Worm (Caenorhabditis elegans) whole organism, L3 larva: ENCODE data around the gene C14C6.2.

Source experiments
- R02D3.7 ChIP-seq: fragments of 150-350 bp; optimal IDR thresholded peaks from 2 replicates; lab custom pipeline; 2014; ENCODE audit warnings: missing biosample characterization, missing genetic modification characterization
- ZK546.5 ChIP-seq: sonication (generic microtip); optimal IDR thresholded peaks from 2 replicates; lab custom pipeline; 2017; ENCODE audit warnings: missing biosample characterization, missing genetic modification characterization
- aly-2 ChIP-seq: fragments of 150-350 bp; optimal IDR thresholded peaks from 2 replicates; lab custom pipeline; 2014; ENCODE audit warnings: missing biosample characterization, missing genetic modification characterization
- ama-1 ChIP-seq: fragments of 150-350 bp; optimal IDR thresholded peaks from 2 replicates; lab custom pipeline; 2018
- ceh-16 ChIP-seq: sonication (generic microtip); optimal IDR thresholded peaks from 2 replicates; lab custom pipeline; 2017; ENCODE audit warnings: missing biosample characterization, missing genetic modification characterization
- daf-12 ChIP-seq: fragments of 150-350 bp; optimal IDR thresholded peaks from 2 replicates; lab custom pipeline; 2014; ENCODE audit warnings: missing biosample characterization, missing genetic modification reagents, missing genetic modification characterization
- egl-27 ChIP-seq: sonication (generic microtip); optimal IDR thresholded peaks from 4 replicates; lab custom pipeline; 2017; ENCODE audit warnings: missing biosample characterization, missing genetic modification reagents, missing genetic modification characterization
- egl-5 ChIP-seq: fragments of 150-350 bp; optimal IDR thresholded peaks from 2 replicates; lab custom pipeline; 2017; ENCODE audit warnings: missing biosample characterization, missing genetic modification reagents, missing genetic modification characterization, inconsistent platforms
- elt-1 ChIP-seq: fragments of 150-350 bp; optimal IDR thresholded peaks from 2 replicates; lab custom pipeline; 2014; ENCODE audit warnings: missing biosample characterization, missing genetic modification characterization
- elt-2 ChIP-seq: sonication (generic microtip); optimal IDR thresholded peaks from 2 replicates; lab custom pipeline; 2016; ENCODE audit warnings: missing genetic modification reagents, mild to moderate bottlenecking, missing genetic modification characterization, missing compliant biosample characterization
- elt-3 ChIP-seq, 3 experiments: fragments of 150-350 bp in 1 of 3; sonication (generic microtip) in 2 of 3; optimal IDR thresholded peaks; 2 replicates in 2 of 3; 4 replicates in 1 of 3; lab custom pipeline; 2014 to 2017; ENCODE audit warnings: missing biosample characterization in 3 of 3, missing genetic modification characterization in 3 of 3
- eor-1 ChIP-seq, 2 experiments: fragments of 150-350 bp; optimal IDR thresholded peaks; 2 replicates each; lab custom pipeline; 2014 to 2018; ENCODE audit warnings: missing biosample characterization in 2 of 2, missing genetic modification characterization in 2 of 2
- fkh-2 ChIP-seq: fragments of 150-350 bp; optimal IDR thresholded peaks from 2 replicates; lab custom pipeline; 2014; ENCODE audit warnings: missing biosample characterization, missing genetic modification reagents, missing genetic modification characterization
- fos-1 ChIP-seq: fragments of 150-350 bp; optimal IDR thresholded peaks from 2 replicates; lab custom pipeline; 2014; ENCODE audit warnings: missing biosample characterization, missing genetic modification characterization
- jun-1 ChIP-seq: fragments of 150-350 bp; optimal IDR thresholded peaks from 2 replicates; lab custom pipeline; 2014; ENCODE audit warnings: missing biosample characterization, missing genetic modification reagents, missing genetic modification characterization
- lin-15B ChIP-seq: fragments of 150-350 bp; optimal IDR thresholded peaks from 2 replicates; lab custom pipeline; 2014; ENCODE audit warnings: missing biosample characterization, missing genetic modification characterization
- lsy-12 ChIP-seq: sonication (generic microtip); optimal IDR thresholded peaks from 2 replicates; lab custom pipeline; 2016; ENCODE audit warnings: mild to moderate bottlenecking, missing genetic modification characterization, missing compliant biosample characterization
- mml-1 ChIP-seq: fragments of 150-350 bp; sonication (generic microtip); optimal IDR thresholded peaks from 3 replicates; lab custom pipeline; 2014; ENCODE audit warnings: missing biosample characterization, missing genetic modification characterization
- nfya-1 ChIP-seq: sonication (generic microtip); optimal IDR thresholded peaks from 2 replicates; lab custom pipeline; 2017; ENCODE audit warnings: missing genetic modification characterization, mild to moderate bottlenecking, missing compliant biosample characterization, antibody characterized with exemption, moderate library complexity; ENCODE audit not compliant: insufficient read depth
- nhr-11 ChIP-seq: fragments of 150-350 bp; optimal IDR thresholded peaks from 2 replicates; lab custom pipeline; 2014; ENCODE audit warnings: missing biosample characterization, missing genetic modification characterization
- nhr-12 ChIP-seq: fragments of 150-350 bp; optimal IDR thresholded peaks from 2 replicates; lab custom pipeline; 2014; ENCODE audit warnings: missing biosample characterization, missing genetic modification characterization
- nhr-23 ChIP-seq: fragments of 150-350 bp; optimal IDR thresholded peaks from 2 replicates; lab custom pipeline; 2014; ENCODE audit warnings: missing biosample characterization, missing genetic modification reagents, missing genetic modification characterization
- nhr-237 ChIP-seq: fragments of 150-350 bp; optimal IDR thresholded peaks from 2 replicates; lab custom pipeline; 2014; ENCODE audit warnings: missing biosample characterization, missing genetic modification characterization
- nhr-25 ChIP-seq: sonication (generic microtip); optimal IDR thresholded peaks from 2 replicates; lab custom pipeline; 2017; ENCODE audit warnings: missing biosample characterization, missing genetic modification characterization
- nhr-28 ChIP-seq: fragments of 150-350 bp; optimal IDR thresholded peaks from 2 replicates; lab custom pipeline; 2014; ENCODE audit warnings: missing biosample characterization, missing genetic modification characterization
- nhr-67 ChIP-seq: fragments of 150-350 bp; optimal IDR thresholded peaks from 2 replicates; lab custom pipeline; 2014; ENCODE audit warnings: missing biosample characterization, missing genetic modification characterization
- nhr-77 ChIP-seq: fragments of 150-350 bp; optimal IDR thresholded peaks from 2 replicates; lab custom pipeline; 2014; ENCODE audit warnings: missing biosample characterization, missing genetic modification characterization
- pha-4 ChIP-seq: fragments of 150-350 bp; optimal IDR thresholded peaks from 2 replicates; lab custom pipeline; 2014; ENCODE audit warnings: missing biosample characterization, missing genetic modification reagents, missing genetic modification characterization
- pqm-1 ChIP-seq: fragments of 150-350 bp; optimal IDR thresholded peaks from 2 replicates; lab custom pipeline; 2017; ENCODE audit warnings: missing biosample characterization, missing genetic modification characterization, inconsistent platforms
- sea-2 ChIP-seq: fragments of 150-350 bp; sonication (generic microtip); optimal IDR thresholded peaks from 4 replicates; lab custom pipeline; 2014; ENCODE audit warnings: missing biosample characterization, missing genetic modification reagents, missing genetic modification characterization
- skn-1 ChIP-seq: fragments of 150-350 bp; optimal IDR thresholded peaks from 2 replicates; lab custom pipeline; 2014; ENCODE audit warnings: missing biosample characterization, missing genetic modification characterization
- unc-39 ChIP-seq: sonication (generic microtip); optimal IDR thresholded peaks from 4 replicates; lab custom pipeline; 2017; ENCODE audit warnings: missing biosample characterization, missing genetic modification characterization
- ztf-11 ChIP-seq: fragments of 150-350 bp; optimal IDR thresholded peaks from 2 replicates; lab custom pipeline; 2014; ENCODE audit warnings: missing biosample characterization, missing genetic modification characterization
- ztf-4 ChIP-seq: fragments of 150-350 bp; optimal IDR thresholded peaks from 2 replicates; lab custom pipeline; 2014; ENCODE audit warnings: missing biosample characterization, missing genetic modification characterization

Gene C14C6.2

ce11 chrV:552406-552805 lies 10.5 kb upstream of the C14C6.2 start:
- TF ChIP-seq nhr-237 (tag; lab: Kevin White, UChicago) (no peak), nhr-25 (no peak), egl-5 (tag; lab: Kevin White, UChicago) (no peak), nfya-1 (tag; lab: Kevin White, UChicago) (no peak), ZK546.5 (tag; lab: Kevin White, UChicago) (no peak), pha-4 (no peak), lsy-12 (tag; lab: Kevin White, UChicago) (no peak), fos-1 (tag; lab: Kevin White, UChicago) (no peak), ztf-11 (tag; lab: Kevin White, UChicago) (no peak)

ce11 chrV:553067-553466 lies 9.9 kb upstream of the C14C6.2 start, which contains the start of gene C14C6.8:
Gene C14C6.8, minus strand, starts transcription at chrV:553167.
- TF ChIP-seq pha-4 (no peak), fkh-2 (tag; lab: Kevin White, UChicago) (no peak), elt-1 (tag; lab: Kevin White, UChicago) (no peak), elt-3 (tag; optimal IDR thresholded peaks at IDR 0.05; lab: Kevin White, UChicago) (no peak), jun-1 (tag; lab: Kevin White, UChicago) (no peak), sea-2 (GFP tag; lab: Kevin White, UChicago) (no peak), daf-12 (tag; lab: Kevin White, UChicago) (no peak), nhr-11 (no peak), ZK546.5 (tag; lab: Kevin White, UChicago) (no peak), nhr-23 (no peak), lin-15B (tag; lab: Kevin White, UChicago) (no peak), ama-1 (no peak), ceh-16 (no peak)

ce11 chrV:556055-556454 lies 6.9 kb upstream of the C14C6.2 start, which contains the start of gene srx-8:
Gene srx-8, minus strand, starts transcription at chrV:556155.
- no peak for TF ChIP-seq nhr-11
- TF ChIP-seq egl-27 (tag; lab: Kevin White, UChicago): no peak
- no peak for TF ChIP-seq nhr-12 (tag; lab: Kevin White, UChicago)
- TF ChIP-seq elt-2 (tag; lab: Kevin White, UChicago): no peak
- TF ChIP-seq elt-3 (tag; optimal IDR thresholded peaks at IDR 0.05; lab: Kevin White, UChicago): no peak
- TF ChIP-seq fkh-2 (tag; lab: Kevin White, UChicago): no peak
- TF ChIP-seq jun-1 (tag; lab: Kevin White, UChicago): no peak
- TF ChIP-seq skn-1 (tag; lab: Kevin White, UChicago): no peak
- no peak for TF ChIP-seq lsy-12 (tag; lab: Kevin White, UChicago)
- TF ChIP-seq egl-5 (tag; lab: Kevin White, UChicago): no peak
- no peak for TF ChIP-seq mml-1 (tag; lab: Kevin White, UChicago)
- TF ChIP-seq nhr-25: no peak
- TF ChIP-seq pha-4: no peak

ce11 chrV:559940-560339 lies 3.0 kb upstream of the C14C6.2 start, which contains the start of gene srx-7:
Gene srx-7, plus strand, starts transcription at chrV:560195.
- no peak for TF ChIP-seq aly-2 (tag; lab: Kevin White, UChicago)
- no peak for TF ChIP-seq pha-4
- no peak for TF ChIP-seq nfya-1 (tag; lab: Kevin White, UChicago)
- TF ChIP-seq pqm-1 (tag; lab: Kevin White, UChicago): no peak
- TF ChIP-seq elt-2 (tag; lab: Kevin White, UChicago): no peak

ce11 chrV:565984-566383 lies 3.0 kb downstream of the C14C6.2 start, which contains the start of gene sri-73:
Gene sri-73, minus strand, starts transcription at chrV:566084.
- no peak for TF ChIP-seq eor-1 (tag; optimal IDR thresholded peaks at IDR 0.05; lab: Kevin White, UChicago)
- TF ChIP-seq ceh-16: no peak
- TF ChIP-seq aly-2 (tag; lab: Kevin White, UChicago): no peak
- TF ChIP-seq nhr-77 (tag; lab: Kevin White, UChicago): no peak
- TF ChIP-seq unc-39 (tag; lab: Kevin White, UChicago): no peak
- no peak for TF ChIP-seq nhr-67 (tag; lab: Kevin White, UChicago)
- no peak for TF ChIP-seq fkh-2 (tag; lab: Kevin White, UChicago)
- TF ChIP-seq nhr-28 (tag; lab: Kevin White, UChicago): no peak
- no peak for TF ChIP-seq R02D3.7
- no peak for TF ChIP-seq ztf-4 (tag; lab: Kevin White, UChicago)
- no peak for TF ChIP-seq sea-2 (GFP tag; lab: Kevin White, UChicago)
